Fruit fly (Drosophila melanogaster) whole organism, embryonic: ENCODE measurements around the gene CG7966.

Experiments
- Bgb ChIP-seq: fragments of 200-800 bp; sonication (Bioruptor generic); IDR thresholded peaks from 2 replicates; pipeline ENCODE4 v1.3.6; 2022; ENCODE audit warnings: missing biosample characterization, missing genetic modification characterization; ENCODE audit not compliant: partially characterized antibody
- CG10565 ChIP-seq: fragments of 200-800 bp; sonication (Bioruptor generic); optimal IDR thresholded peaks from 3 replicates; lab custom pipeline; 2016; ENCODE audit warnings: missing biosample characterization, mild to moderate bottlenecking, missing genetic modification characterization
- CG10654 ChIP-seq: fragments of 200-800 bp; sonication (Bioruptor generic); optimal IDR thresholded peaks from 2 replicates; lab custom pipeline; 2016; ENCODE audit warnings: missing biosample characterization, missing genetic modification characterization
- CG11093 ChIP-seq: fragments of 200-800 bp; sonication (Bioruptor generic); IDR thresholded peaks from 3 replicates; pipeline ENCODE4 v1.3.6; 2022; ENCODE audit warnings: missing biosample characterization, missing genetic modification characterization
- CG14860 ChIP-seq: fragments of 200-800 bp; sonication (Bioruptor generic); IDR thresholded peaks from 3 replicates; pipeline ENCODE4 v1.3.6; 2022; ENCODE audit warnings: missing biosample characterization, missing genetic modification characterization; ENCODE audit not compliant: partially characterized antibody
- CG17802 ChIP-seq: fragments of 200-800 bp; sonication (Bioruptor generic); optimal IDR thresholded peaks from 2 replicates; lab custom pipeline; 2018; ENCODE audit warnings: missing biosample characterization, mild to moderate bottlenecking, missing genetic modification characterization, moderate library complexity
- CG2712 ChIP-seq: fragments of 200-800 bp; optimal IDR thresholded peaks from 3 replicates; lab custom pipeline; 2019; ENCODE audit warnings: missing biosample characterization, mild to moderate bottlenecking, missing genetic modification characterization, moderate library complexity
- CG32532 ChIP-seq: fragments of 200-800 bp; sonication (Bioruptor generic); IDR thresholded peaks from 2 replicates; pipeline ENCODE4 v1.3.6; 2022; ENCODE audit warnings: missing biosample characterization, missing genetic modification characterization
- CG33557 ChIP-seq: fragments of 200-800 bp; sonication (Bioruptor generic); optimal IDR thresholded peaks from 2 replicates; lab custom pipeline; 2019; ENCODE audit warnings: missing biosample characterization, mild to moderate bottlenecking, missing genetic modification characterization, moderate library complexity
- CG6254 ChIP-seq: fragments of 200-800 bp; sonication (Bioruptor generic); optimal IDR thresholded peaks from 3 replicates; lab custom pipeline; 2017; ENCODE audit warnings: mild to moderate bottlenecking, missing biosample characterization, missing genetic modification reagents, missing genetic modification characterization
- CG7357 ChIP-seq: fragments of 200-800 bp; sonication (Bioruptor generic); IDR thresholded peaks from 3 replicates; pipeline ENCODE4 v1.3.6; 2022; ENCODE audit warnings: missing biosample characterization, missing genetic modification characterization
- CG7556 ChIP-seq: fragments of 200-800 bp; sonication (Bioruptor generic); optimal IDR thresholded peaks from 2 replicates; lab custom pipeline; 2017; ENCODE audit warnings: missing biosample characterization, mild to moderate bottlenecking, missing genetic modification characterization
- CG9609 ChIP-seq: fragments of 200-800 bp; sonication (Bioruptor generic); optimal IDR thresholded peaks from 3 replicates; lab custom pipeline; 2016; ENCODE audit warnings: missing biosample characterization, missing genetic modification characterization
- CoRest ChIP-seq: fragments of 200-800 bp; sonication (Bioruptor generic); optimal IDR thresholded peaks from 3 replicates; lab custom pipeline; 2018; ENCODE audit warnings: missing biosample characterization, mild to moderate bottlenecking, missing genetic modification characterization, moderate library complexity
- D ChIP-seq, 2 experiments: fragments of 200-800 bp in 1 of 2; fragments of >200 bp in 1 of 2; sonication (Bioruptor generic) in 1 of 2; optimal IDR thresholded peaks; 2 replicates in 1 of 2; 3 replicates in 1 of 2; lab custom pipeline; 2017; ENCODE audit warnings: mild to moderate bottlenecking in 1 of 2, missing biosample characterization in 1 of 2, missing genetic modification characterization in 1 of 2, missing genetic modification reagents in 1 of 2
- Fer2 ChIP-seq: fragments of 200-800 bp; sonication (Bioruptor generic); optimal IDR thresholded peaks from 2 replicates; lab custom pipeline; 2018; ENCODE audit warnings: missing biosample characterization, mild to moderate bottlenecking, missing genetic modification characterization, moderate library complexity
- HmgD ChIP-seq: fragments of 200-800 bp; sonication (Bioruptor generic); optimal IDR thresholded peaks from 3 replicates; lab custom pipeline; 2016; ENCODE audit warnings: missing biosample characterization, missing genetic modification characterization
- Hmr ChIP-seq: fragments of 200-800 bp; sonication (Bioruptor generic); optimal IDR thresholded peaks from 3 replicates; lab custom pipeline; 2017; ENCODE audit warnings: mild to moderate bottlenecking, missing biosample characterization, missing genetic modification reagents, missing genetic modification characterization
- Lpt ChIP-seq: fragments of >200 bp; optimal IDR thresholded peaks from 2 replicates; lab custom pipeline; 2018; ENCODE audit warnings: missing biosample characterization, missing genetic modification characterization
- MBD-R2 ChIP-seq: fragments of 200-800 bp; sonication (Bioruptor generic); IDR thresholded peaks from 2 replicates; pipeline ENCODE4 v1.3.6; 2022; ENCODE audit warnings: missing biosample characterization, missing genetic modification characterization
- NFAT ChIP-seq: fragments of 200-800 bp; sonication (Bioruptor generic); IDR thresholded peaks from 2 replicates; pipeline ENCODE4 v1.3.6; 2022; ENCODE audit warnings: missing biosample characterization, missing genetic modification characterization
- Oli ChIP-seq: fragments of 200-800 bp; sonication (Bioruptor generic); optimal IDR thresholded peaks from 2 replicates; lab custom pipeline; 2018; ENCODE audit warnings: missing biosample characterization, mild to moderate bottlenecking, missing genetic modification characterization, moderate library complexity
- Ravus ChIP-seq: fragments of 200-800 bp; sonication (Bioruptor generic); IDR thresholded peaks from 2 replicates; pipeline ENCODE4 v1.3.6; 2022; ENCODE audit warnings: missing biosample characterization, missing genetic modification characterization
- Stat92E ChIP-seq, 3 experiments: fragments of >200 bp in 2 of 3; fragments of 200-800 bp in 1 of 3; sonication (Bioruptor generic) in 1 of 3; optimal IDR thresholded peaks; 2 replicates each; lab custom pipeline; 2017 to 2019; ENCODE audit warnings: missing biosample characterization in 3 of 3, missing genetic modification characterization in 3 of 3, mild to moderate bottlenecking in 1 of 3, moderate library complexity in 1 of 3
- Tbp ChIP-seq: fragments of >200 bp; optimal IDR thresholded peaks from 2 replicates; lab custom pipeline; 2018; ENCODE audit warnings: missing biosample characterization, missing genetic modification characterization
- YL-1 ChIP-seq: fragments of 200-800 bp; sonication (Bioruptor generic); optimal IDR thresholded peaks from 3 replicates; lab custom pipeline; 2017; ENCODE audit warnings: missing biosample characterization, mild to moderate bottlenecking, missing genetic modification characterization
- cas ChIP-seq: fragments of 200-800 bp; sonication (Bioruptor generic); IDR thresholded peaks from 2 replicates; pipeline ENCODE4 v1.3.6; 2022; ENCODE audit warnings: missing biosample characterization, missing genetic modification characterization
- disco-r ChIP-seq: fragments of 200-800 bp; sonication (Bioruptor generic); optimal IDR thresholded peaks from 2 replicates; lab custom pipeline; 2016; ENCODE audit warnings: missing biosample characterization, missing genetic modification characterization
- dm ChIP-seq: fragments of 200-800 bp; sonication (Bioruptor generic); optimal IDR thresholded peaks from 3 replicates; lab custom pipeline; 2016; ENCODE audit warnings: missing biosample characterization, missing genetic modification characterization
- fd102C ChIP-seq: fragments of 200-800 bp; sonication (Bioruptor generic); optimal IDR thresholded peaks from 2 replicates; lab custom pipeline; 2018; ENCODE audit warnings: missing biosample characterization, mild to moderate bottlenecking, missing genetic modification characterization, moderate library complexity
- fd3F ChIP-seq: fragments of 200-800 bp; sonication (Bioruptor generic); optimal IDR thresholded peaks from 2 replicates; lab custom pipeline; 2018; ENCODE audit warnings: missing biosample characterization, mild to moderate bottlenecking, missing genetic modification characterization, moderate library complexity
- kay ChIP-seq: fragments of 200-800 bp; sonication (Bioruptor generic); optimal IDR thresholded peaks from 2 replicates; lab custom pipeline; 2016; ENCODE audit warnings: missing biosample characterization, missing genetic modification characterization
- klu ChIP-seq: fragments of 200-800 bp; sonication (Bioruptor generic); IDR thresholded peaks from 2 replicates; pipeline ENCODE4 v1.3.6; 2022; ENCODE audit warnings: missing biosample characterization, missing genetic modification characterization
- lola ChIP-seq, 3 experiments: fragments of >200 bp in 2 of 3; fragments of 200-800 bp in 1 of 3; sonication (Bioruptor generic) in 1 of 3; optimal IDR thresholded peaks; 2 replicates each; lab custom pipeline; 2017 to 2019; ENCODE audit warnings: missing biosample characterization in 3 of 3, missing genetic modification characterization in 3 of 3, mild to moderate bottlenecking in 1 of 3, moderate library complexity in 1 of 3
- nau ChIP-seq: fragments of 200-800 bp; sonication (Bioruptor generic); optimal IDR thresholded peaks from 3 replicates; lab custom pipeline; 2017; ENCODE audit warnings: missing biosample characterization, mild to moderate bottlenecking, missing genetic modification characterization, missing genetic modification reagents
- pum ChIP-seq: fragments of 200-800 bp; sonication (Bioruptor generic); optimal IDR thresholded peaks from 2 replicates; lab custom pipeline; 2016; ENCODE audit warnings: missing biosample characterization, missing genetic modification characterization
- sens ChIP-seq: fragments of 200-800 bp; sonication (Bioruptor generic); peaks from one replicate; lab custom pipeline; 2016; ENCODE audit warnings: missing biosample characterization, missing genetic modification characterization
- ssp ChIP-seq: fragments of 200-800 bp; sonication (Bioruptor generic); IDR thresholded peaks from 2 replicates; pipeline ENCODE4 v1.3.6; 2022; ENCODE audit warnings: missing biosample characterization, missing genetic modification characterization
- toy ChIP-seq: fragments of 200-800 bp; sonication (Bioruptor generic); IDR thresholded peaks from 2 replicates; pipeline ENCODE4 v1.3.6; 2022; ENCODE audit warnings: missing biosample characterization, missing genetic modification characterization
- tx ChIP-seq: fragments of 200-800 bp; sonication (Bioruptor generic); optimal IDR thresholded peaks from 2 replicates; lab custom pipeline; 2016; ENCODE audit warnings: missing biosample characterization, missing genetic modification characterization
- vnd ChIP-seq: fragments of 200-800 bp; sonication (Bioruptor generic); IDR thresholded peaks from 3 replicates; pipeline ENCODE4 v1.3.6; 2022; ENCODE audit warnings: missing biosample characterization, missing genetic modification characterization; ENCODE audit not compliant: partially characterized antibody
- yki ChIP-seq: fragments of >200 bp; optimal IDR thresholded peaks from 3 replicates; lab custom pipeline; 2018
- zen2 ChIP-seq: fragments of 200-800 bp; sonication (Bioruptor generic); IDR thresholded peaks from 3 replicates; pipeline ENCODE4 v1.3.6; 2022; ENCODE audit warnings: missing biosample characterization, missing genetic modification characterization; ENCODE audit not compliant: partially characterized antibody
- zfh1 ChIP-seq: fragments of 200-800 bp; sonication (Bioruptor generic); IDR thresholded peaks from 3 replicates; pipeline ENCODE4 v1.3.6; 2022; ENCODE audit warnings: missing biosample characterization, missing genetic modification characterization

Gene CG7966

DNA sequence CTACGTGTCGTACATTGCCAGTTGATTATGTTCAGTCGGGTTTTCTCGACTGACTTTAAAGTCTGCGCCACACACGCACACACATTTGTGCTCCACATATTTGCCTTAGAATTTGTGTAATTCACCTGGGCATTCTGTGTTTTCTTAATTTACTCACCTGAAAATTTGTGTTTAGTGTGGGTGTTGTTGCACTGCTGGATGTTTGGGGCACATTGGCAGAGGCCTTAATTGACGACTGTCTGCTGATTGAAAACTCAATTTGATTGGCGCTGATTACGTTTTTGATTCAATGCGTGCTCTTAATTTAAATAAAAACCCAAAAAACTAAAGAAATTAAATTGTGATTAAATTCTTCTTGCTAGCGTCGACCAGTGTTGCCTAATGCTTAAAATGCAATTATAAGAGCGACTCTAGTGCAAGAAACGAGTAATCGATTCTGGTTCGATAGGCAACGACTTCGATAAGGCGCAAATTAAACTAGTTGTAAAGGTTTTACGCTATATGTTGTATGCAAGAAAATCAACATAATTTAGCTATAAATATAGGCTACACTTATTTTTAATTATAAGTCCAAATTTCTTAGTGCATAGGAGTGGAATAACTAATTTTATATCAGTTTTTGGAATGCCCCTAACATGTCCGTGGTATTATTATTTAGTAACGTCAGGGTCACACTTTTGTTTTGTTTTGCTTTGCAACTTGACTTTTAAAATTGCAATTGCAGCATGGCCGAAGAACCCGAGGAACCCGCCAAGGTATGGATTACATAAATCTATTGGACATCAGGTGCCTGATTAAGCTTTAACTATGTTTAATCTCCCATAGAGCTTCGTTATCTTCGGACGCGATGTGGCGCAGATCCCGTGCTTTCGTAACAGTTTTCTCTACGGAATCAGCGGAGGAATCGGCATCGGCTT lies 20.7 kb downstream of the CG7966 start, which contains the start of the genes CG46281 and CG46280 (continued):
- TF ChIP-seq CG14860 (GFP tag; lab: Robert Waterston, UW), result peak; percentile 32; the same call in 1 of the 3 replicates
- TF ChIP-seq, all 482 proteins: peak for 120

- TF ChIP-seq CG10654 (GFP tag; lab: Kevin White, UChicago) (no peak), yki (no peak), vnd (GFP tag; lab: Robert Waterston, UW) (no peak), CG17802 (tag; lab: Kevin White, UChicago) (no peak), YL-1 (no peak), CG11093 (GFP tag; lab: Robert Waterston, UW) (no peak), Lpt (GFP tag; lab: Kevin White, UChicago) (no peak), dm (GFP tag; lab: Kevin White, UChicago) (no peak), CG33557 (GFP tag; lab: Kevin White, UChicago) (no peak), Fer2 (tag; lab: Kevin White, UChicago) (no peak), klu (GFP tag; lab: Robert Waterston, UW) (no peak), kay (GFP tag; lab: Kevin White, UChicago) (no peak), Hmr (GFP tag; lab: Kevin White, UChicago) (no peak), Oli (tag; lab: Kevin White, UChicago) (no peak), NFAT (GFP tag; lab: Robert Waterston, UW) (no peak)
Measured at dm6 chr3R:13018995-13019394, 32.3 kb downstream of the CG7966 start.

dm6 chr3R:13018284-13018900 lies 32.9 kb downstream of the CG7966 start:
- no peak for TF ChIP-seq D (optimal IDR thresholded peaks at IDR 0.05; lab: Kevin White, UChicago)
- no peak for TF ChIP-seq D (GFP tag; optimal IDR thresholded peaks at IDR 0.05; lab: Kevin White, UChicago)
- peak; percentile 42 for TF ChIP-seq CG6254
- TF ChIP-seq Ravus (GFP tag; lab: Robert Waterston, UW), result no peak
- no peak for TF ChIP-seq sens
- no peak for TF ChIP-seq nau (GFP tag; lab: Kevin White, UChicago)
- no peak for TF ChIP-seq MBD-R2 (GFP tag; lab: Robert Waterston, UW)
- no peak for TF ChIP-seq CG10565
- TF ChIP-seq CoRest (tag; lab: Kevin White, UChicago), result no peak
- TF ChIP-seq CG32532 (GFP tag; lab: Robert Waterston, UW), result 0 out of 2 replicates have a peak, but pooled peaks have one; percentile 8
- TF ChIP-seq fd102C (GFP tag; lab: Kevin White, UChicago), result no peak
- TF ChIP-seq lola (GFP tag; optimal IDR thresholded peaks at IDR 0.05; lab: Kevin White, UChicago), result no peak
- TF ChIP-seq ssp (GFP tag; lab: Robert Waterston, UW), result no peak
- no peak for TF ChIP-seq zen2 (GFP tag; lab: Robert Waterston, UW)
- no peak for TF ChIP-seq tx (GFP tag; lab: Kevin White, UChicago)
- TF ChIP-seq cas (GFP tag; lab: Robert Waterston, UW), result no peak
- TF ChIP-seq Tbp (GFP tag; lab: Kevin White, UChicago), result no peak
- no peak for TF ChIP-seq HmgD (GFP tag; lab: Kevin White, UChicago)
- TF ChIP-seq toy (GFP tag; lab: Robert Waterston, UW), result no peak
- TF ChIP-seq CG7357 (GFP tag; lab: Robert Waterston, UW), result no peak
- TF ChIP-seq fd3F (GFP tag; lab: Kevin White, UChicago), result no peak
- TF ChIP-seq pum (GFP tag; lab: Kevin White, UChicago), result no peak
- TF ChIP-seq CG7556 (GFP tag; lab: Kevin White, UChicago), result no peak
- TF ChIP-seq Bgb (GFP tag; lab: Robert Waterston, UW), result no peak
- TF ChIP-seq CG2712 (tag; lab: Kevin White, UChicago), result no peak
- no peak for TF ChIP-seq Stat92E (GFP tag; optimal IDR thresholded peaks at IDR 0.05; lab: Kevin White, UChicago)
- no peak for TF ChIP-seq CG9609 (GFP tag; lab: Kevin White, UChicago)
- no peak for TF ChIP-seq disco-r
- no peak for TF ChIP-seq Oli (tag; lab: Kevin White, UChicago)
- TF ChIP-seq zfh1 (GFP tag; lab: Robert Waterston, UW), result no peak
